Fruit fly (Drosophila melanogaster): ENCODE data around the gene CG8004.

The CG8004 gene

dm6 chr3L:19906780-19907705 lies 21.3 kb downstream of the CG8004 start (continued):
- TF ChIP-seq Hand (GFP tag; optimal IDR thresholded peaks at IDR 0.05) (no peak), CG17612 (GFP tag; IDR thresholded peaks at IDR 0.05) (no peak; the same call in 1 of the 2 replicates), H2.0 (GFP tag; IDR thresholded peaks at IDR 0.05) (peak; percentile 22; the same call in 1 of the 2 replicates), C15 (GFP tag; IDR thresholded peaks at IDR 0.05) (peak; percentile 12; the same call in 1 of the 3 replicates), CG17802 (tag; optimal IDR thresholded peaks at IDR 0.05) (peak; percentile 24), CG31388 (GFP tag; optimal IDR thresholded peaks at IDR 0.05) (peak; percentile 19), aop (GFP tag; IDR thresholded peaks at IDR 0.05) (no peak), CG17361 (GFP tag; IDR thresholded peaks at IDR 0.05) (peak; percentile 40; the same call in 1 of the 3 replicates), CG15479 (GFP tag; optimal IDR thresholded peaks at IDR 0.05) (peak; percentile 60), CG11085 (GFP tag; IDR thresholded peaks at IDR 0.05) (no peak; the same call in 1 of the 2 replicates), CG1832 (GFP tag; optimal IDR thresholded peaks at IDR 0.05) (no peak), bcd (GFP tag; optimal IDR thresholded peaks at IDR 0.05) (peak; percentile 66), CG18619 (GFP tag; optimal IDR thresholded peaks at IDR 0.05) (peak; percentile 58), grn (GFP tag; optimal IDR thresholded peaks at IDR 0.05) (peak; percentile 12), sug (tag; optimal IDR thresholded peaks at IDR 0.05) (peak; percentile 73), repo (GFP tag; optimal IDR thresholded peaks at IDR 0.05) (peak; percentile 62), rib (GFP tag; IDR thresholded peaks at IDR 0.05) (0 out of 2 replicates have a peak, but pooled peaks have one; percentile 22), Fer3 (tag; optimal IDR thresholded peaks at IDR 0.05) (peak; percentile 66), NC2β (GFP tag; optimal IDR thresholded peaks at IDR 0.05) (peak; percentile 79), Sox102F (GFP tag; optimal IDR thresholded peaks at IDR 0.05) (peak; percentile 44), CG10209 (GFP tag; optimal IDR thresholded peaks at IDR 0.05) (peak; percentile 69), TFAM (GFP tag; optimal IDR thresholded peaks at IDR 0.05) (peak; percentile 14), tgo (GFP tag; IDR thresholded peaks at IDR 0.05) (no peak), ken (GFP tag; IDR thresholded peaks at IDR 0.05) (peak; percentile 68; the same call in 2 of the 3 replicates), CG17359 (tag; optimal IDR thresholded peaks at IDR 0.05) (peak; percentile 63), eve (GFP tag; optimal IDR thresholded peaks at IDR 0.05) (peak in 1 of 2 experiments; percentile 81), lbe (GFP tag; optimal IDR thresholded peaks at IDR 0.05) (peak; percentile 19), Ada2b (GFP tag; IDR thresholded peaks at IDR 0.05) (peak; percentile 21; the same call in 1 of the 2 replicates), CG6683 (GFP tag; optimal IDR thresholded peaks at IDR 0.05) (peak; percentile 65), da (GFP tag; optimal IDR thresholded peaks at IDR 0.05) (peak; percentile 74), inv (GFP tag; IDR thresholded peaks at IDR 0.05; ENCODE audit: partially characterized antibody) (no peak), pb (GFP tag; optimal IDR thresholded peaks at IDR 0.05) (peak; percentile 17), CG2875 (GFP tag; optimal IDR thresholded peaks at IDR 0.05) (peak; percentile 75), zf30C (GFP tag; optimal IDR thresholded peaks at IDR 0.05) (peak; percentile 69), grau (tag; optimal IDR thresholded peaks at IDR 0.05) (peak; percentile 20), CG34376 (GFP tag; optimal IDR thresholded peaks at IDR 0.05) (peak; percentile 94), GATAe (GFP tag; conservative IDR thresholded peaks at IDR 0.05) (0 out of 2 replicates have a peak, but pooled peaks have one; percentile 8), CG14710 (tag; optimal IDR thresholded peaks at IDR 0.05) (peak; percentile 58), MESR4 (GFP tag; optimal IDR thresholded peaks at IDR 0.05) (no peak), CG30403 (GFP tag; optimal IDR thresholded peaks at IDR 0.05) (peak; percentile 11), slbo (GFP tag; IDR thresholded peaks at IDR 0.05) (no peak; the same call in 1 of the 2 replicates), phol (tag; optimal IDR thresholded peaks at IDR 0.05) (no peak), Ets97D (GFP tag; optimal IDR thresholded peaks at IDR 0.05) (no peak), luna (GFP tag; optimal IDR thresholded peaks at IDR 0.05) (no peak), Lim3 (GFP tag; IDR thresholded peaks at IDR 0.05) (no peak), CG12744 (GFP tag; optimal IDR thresholded peaks at IDR 0.05) (peak; percentile 27), CG2202 (tag; optimal IDR thresholded peaks at IDR 0.05) (peak; percentile 71), HHEX (GFP tag; optimal IDR thresholded peaks at IDR 0.05) (peak; percentile 78)
